Fruit fly (Drosophila melanogaster) whole organism, wandering third instar larva: ENCODE results near the gene CG3062.

Experiments used
- OdsH ChIP-seq: fragments of 200-800 bp; sonication (Bioruptor generic); optimal IDR thresholded peaks from 2 replicates; lab custom pipeline; 2016; ENCODE audit warnings: missing biosample characterization, mild to moderate bottlenecking, missing genetic modification characterization
- lola ChIP-seq: fragments of >200 bp; optimal IDR thresholded peaks from 2 replicates; lab custom pipeline; 2017; ENCODE audit warnings: missing biosample characterization, missing genetic modification characterization
- psq ChIP-seq: fragments of 200-800 bp; sonication (Bioruptor generic); optimal IDR thresholded peaks from 3 replicates; lab custom pipeline; 2017; ENCODE audit warnings: missing biosample characterization, mild to moderate bottlenecking, missing genetic modification characterization, moderate library complexity
- usp ChIP-seq: fragments of >200 bp; optimal IDR thresholded peaks from 2 replicates; lab custom pipeline; 2017; ENCODE audit warnings: missing biosample characterization, missing genetic modification characterization

DNA sequence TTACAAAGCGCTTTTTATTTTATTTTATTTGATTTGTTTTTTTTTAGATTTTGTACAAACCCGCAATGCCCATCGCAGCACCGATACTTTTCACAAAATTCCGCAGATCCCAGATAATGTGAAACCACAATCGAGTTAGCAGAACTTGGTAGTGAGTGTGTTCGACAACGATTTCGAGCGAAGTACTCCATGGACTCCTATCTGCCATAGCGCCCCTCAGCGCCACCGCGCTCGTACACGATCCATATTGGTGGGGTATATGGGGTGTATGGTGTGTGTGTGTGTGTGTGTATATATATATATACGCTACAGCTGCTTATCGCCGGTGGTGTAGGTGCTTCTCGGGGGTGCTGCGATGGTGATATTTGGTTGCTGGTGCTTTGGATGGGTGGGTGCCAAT is 32.2 kb downstream of the CG3062 start:
- no peak for TF ChIP-seq lola
- no peak for TF ChIP-seq usp (GFP tag; lab: Kevin White, UChicago)
- TF ChIP-seq OdsH: no peak
- TF ChIP-seq psq (GFP tag; lab: Kevin White, UChicago): no peak
